Comparison of ENCODE assay signal across 2 fruit fly cellular contexts in the genomic region with DNA sequence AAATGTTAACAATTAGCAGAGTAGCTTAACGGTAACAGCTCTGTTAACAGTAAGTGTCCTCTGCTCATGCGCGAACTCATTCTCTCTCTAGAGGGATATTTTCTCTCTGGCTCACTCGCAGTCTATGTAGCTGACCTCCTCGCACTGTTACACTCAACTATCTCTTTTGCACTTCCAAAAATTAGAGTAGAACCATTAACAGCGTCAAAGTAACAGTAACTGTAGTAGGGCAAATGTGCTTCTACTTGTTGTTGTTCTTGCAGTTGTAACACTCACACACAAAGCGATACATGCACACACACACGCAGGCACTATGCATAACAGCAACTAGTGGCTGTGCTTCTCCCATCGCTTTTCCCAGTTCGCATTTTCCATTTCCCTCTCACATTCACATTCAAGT.
TF ChIP-seq lines count a peak whose summit lies in the region.

No protein-coding gene starts in this region.

- TF ChIP-seq CTCF in whole organism, embryonic (GFP tag; optimal IDR thresholded peaks at IDR 0.05; lab: Kevin White, UChicago), result no peak

TF ChIP-seq in whole organism, embryonic, 481 proteins besides CTCF, POLR2A, EP300 and RAD21 (continues in another document):
- TF ChIP-seq CG9727 (GFP tag; optimal IDR thresholded peaks at IDR 0.05; lab: Kevin White, UChicago) (no peak), zfh1 (GFP tag; IDR thresholded peaks at IDR 0.05; lab: Robert Waterston, UW) (no peak), pum (GFP tag; optimal IDR thresholded peaks at IDR 0.05; lab: Kevin White, UChicago) (no peak), Hmr (GFP tag; optimal IDR thresholded peaks at IDR 0.05; lab: Kevin White, UChicago) (no peak), Sry-β (GFP tag; optimal IDR thresholded peaks at IDR 0.05; lab: Kevin White, UChicago) (no peak), Bgb (GFP tag; IDR thresholded peaks at IDR 0.05; lab: Robert Waterston, UW; ENCODE audit: partially characterized antibody) (no peak), CG8281 (tag; optimal IDR thresholded peaks at IDR 0.05; lab: Kevin White, UChicago) (no peak), CG18619 (GFP tag; optimal IDR thresholded peaks at IDR 0.05; lab: Kevin White, UChicago) (no peak), CG3163 (GFP tag; optimal IDR thresholded peaks at IDR 0.05; lab: Kevin White, UChicago) (no peak), CG1603 (tag; optimal IDR thresholded peaks at IDR 0.05; lab: Kevin White, UChicago) (no peak), Spps (tag; optimal IDR thresholded peaks at IDR 0.05; lab: Kevin White, UChicago) (no peak), CG3838 (GFP tag; optimal IDR thresholded peaks at IDR 0.05; lab: Kevin White, UChicago) (no peak), CG8388 (GFP tag; optimal IDR thresholded peaks at IDR 0.05; lab: Kevin White, UChicago) (no peak), chm (GFP tag; IDR thresholded peaks at IDR 0.05; lab: Robert Waterston, UW) (no peak), Mes4 (GFP tag; optimal IDR thresholded peaks at IDR 0.05; lab: Kevin White, UChicago) (no peak), Fer2 (tag; optimal IDR thresholded peaks at IDR 0.05; lab: Kevin White, UChicago) (no peak), hth (optimal IDR thresholded peaks at IDR 0.05; lab: Kevin White, UChicago) (no peak), Hmx (GFP tag; optimal IDR thresholded peaks at IDR 0.05; lab: Kevin White, UChicago) (no peak), Nf-YC (tag; optimal IDR thresholded peaks at IDR 0.05; lab: Kevin White, UChicago) (no peak), Optix (GFP tag; IDR thresholded peaks at IDR 0.05; lab: Robert Waterston, UW) (no peak), slou (GFP tag; optimal IDR thresholded peaks at IDR 0.05; lab: Kevin White, UChicago) (no peak), Med (GFP tag; lab: Kevin White, UChicago) (peak; percentile 52), Dref (GFP tag; IDR thresholded peaks at IDR 0.05; lab: Robert Waterston, UW) (no peak), CG11504 (tag; optimal IDR thresholded peaks at IDR 0.05; lab: Kevin White, UChicago) (no peak), croc (GFP tag; conservative IDR thresholded peaks at IDR 0.05; lab: Robert Waterston, UW) (no peak), gsb (GFP tag; IDR thresholded peaks at IDR 0.05; lab: Robert Waterston, UW) (no peak), Asciz (GFP tag; optimal IDR thresholded peaks at IDR 0.05; lab: Kevin White, UChicago) (no peak), Hr3 (GFP tag; optimal IDR thresholded peaks at IDR 0.05; lab: Kevin White, UChicago) (no peak), fd64A (GFP tag; optimal IDR thresholded peaks at IDR 0.05; lab: Kevin White, UChicago) (no peak), Opbp (GFP tag; IDR thresholded peaks at IDR 0.05; lab: Robert Waterston, UW; ENCODE audit: partially characterized antibody) (no peak), chinmo (GFP tag; IDR thresholded peaks at IDR 0.05; lab: Robert Waterston, UW; ENCODE audit: partially characterized antibody) (0 out of 4 replicates have a peak, but pooled peaks have one; percentile 58), CG31441 (GFP tag; IDR thresholded peaks at IDR 0.05; lab: Robert Waterston, UW) (no peak), gt (GFP tag; IDR thresholded peaks at IDR 0.05; lab: Robert Waterston, UW) (no peak), BtbVII (GFP tag; optimal IDR thresholded peaks at IDR 0.05; lab: Kevin White, UChicago) (no peak), chif (GFP tag; optimal IDR thresholded peaks at IDR 0.05; lab: Kevin White, UChicago) (no peak), CG15696 (tag; optimal IDR thresholded peaks at IDR 0.05; lab: Kevin White, UChicago) (no peak), fd102C (GFP tag; optimal IDR thresholded peaks at IDR 0.05; lab: Kevin White, UChicago) (no peak), pros (GFP tag; optimal IDR thresholded peaks at IDR 0.05; lab: Kevin White, UChicago) (no peak), crc (GFP tag; optimal IDR thresholded peaks at IDR 0.05; lab: Kevin White, UChicago) (no peak), ap (GFP tag; IDR thresholded peaks at IDR 0.05; lab: Robert Waterston, UW) (no peak), stwl (tag; optimal IDR thresholded peaks at IDR 0.05; lab: Kevin White, UChicago) (peak; percentile 48), CG6791 (GFP tag; IDR thresholded peaks at IDR 0.05; lab: Robert Waterston, UW; ENCODE audit: partially characterized antibody) (peak; percentile 46; the same call in 1 of the 3 replicates), sqz (GFP tag; optimal IDR thresholded peaks at IDR 0.05; lab: Kevin White, UChicago) (no peak), CG11247 (GFP tag; IDR thresholded peaks at IDR 0.05; lab: Robert Waterston, UW) (no peak), CG10959 (GFP tag; IDR thresholded peaks at IDR 0.05; lab: Robert Waterston, UW) (no peak)

TF ChIP-seq in whole organism, pupa, 21 proteins besides CTCF, POLR2A, EP300 and RAD21:
- TF ChIP-seq CG12605 (GFP tag; IDR thresholded peaks at IDR 0.05; lab: Robert Waterston, UW) (peak; percentile 74), CG32121 (GFP tag; IDR thresholded peaks at IDR 0.05; lab: Robert Waterston, UW) (no peak)
